Worm (Caenorhabditis elegans) whole organism, L2 larva: Measurements from ENCODE around the gene F11D5.7.

Experiments
- F13H6.1 ChIP-seq: sonication (generic microtip); optimal IDR thresholded peaks from 2 replicates; lab custom pipeline; 2016; ENCODE audit warnings: missing genetic modification characterization, missing compliant biosample characterization
- R02D3.7 ChIP-seq: fragments of 150-350 bp; optimal IDR thresholded peaks from 2 replicates; lab custom pipeline; 2014; ENCODE audit warnings: missing biosample characterization, missing genetic modification characterization
- alr-1 ChIP-seq: fragments of 150-350 bp; optimal IDR thresholded peaks from 2 replicates; lab custom pipeline; 2014; ENCODE audit warnings: missing biosample characterization, missing genetic modification characterization
- aly-2 ChIP-seq: fragments of 150-350 bp; optimal IDR thresholded peaks from 2 replicates; lab custom pipeline; 2014; ENCODE audit warnings: missing biosample characterization, missing genetic modification characterization
- ama-1 ChIP-seq: fragments of 150-350 bp; optimal IDR thresholded peaks from 2 replicates; lab custom pipeline; 2018; ENCODE audit warnings: inconsistent platforms
- blmp-1 ChIP-seq: sonication (generic microtip); optimal IDR thresholded peaks from 2 replicates; lab custom pipeline; 2017; ENCODE audit warnings: missing genetic modification characterization, mild to moderate bottlenecking, missing compliant biosample characterization, antibody characterized with exemption, moderate library complexity; ENCODE audit not compliant: insufficient read depth
- ceh-16 ChIP-seq: fragments of 150-350 bp; optimal IDR thresholded peaks from 2 replicates; lab custom pipeline; 2014; ENCODE audit warnings: missing biosample characterization, missing genetic modification characterization
- crh-2 ChIP-seq: sonication (generic microtip); optimal IDR thresholded peaks from 2 replicates; lab custom pipeline; 2017; ENCODE audit warnings: missing biosample characterization, missing genetic modification characterization
- dmd-4 ChIP-seq: sonication (generic microtip); optimal IDR thresholded peaks from 2 replicates; lab custom pipeline; 2017; ENCODE audit warnings: missing biosample characterization, missing genetic modification characterization
- egl-27 ChIP-seq: sonication (generic microtip); optimal IDR thresholded peaks from 3 replicates; lab custom pipeline; 2017; ENCODE audit warnings: missing biosample characterization, missing genetic modification reagents, missing genetic modification characterization
- elt-1 ChIP-seq: fragments of 150-350 bp; optimal IDR thresholded peaks from 2 replicates; lab custom pipeline; 2014; ENCODE audit warnings: missing biosample characterization, missing genetic modification characterization
- fos-1 ChIP-seq: fragments of 150-350 bp; optimal IDR thresholded peaks from 2 replicates; lab custom pipeline; 2014; ENCODE audit warnings: missing biosample characterization, missing genetic modification characterization
- gmeb-1 ChIP-seq: fragments of 150-350 bp; optimal IDR thresholded peaks from 2 replicates; lab custom pipeline; 2014; ENCODE audit warnings: missing biosample characterization, missing genetic modification characterization
- lin-13 ChIP-seq: fragments of 150-350 bp; optimal IDR thresholded peaks from 2 replicates; lab custom pipeline; 2014; ENCODE audit warnings: missing biosample characterization, missing genetic modification reagents, missing genetic modification characterization
- lin-39 ChIP-seq: fragments of 150-350 bp; optimal IDR thresholded peaks from 2 replicates; lab custom pipeline; 2014; ENCODE audit warnings: missing biosample characterization, missing genetic modification reagents, missing genetic modification characterization
- lsy-2 ChIP-seq, 2 experiments: fragments of 150-350 bp in 1 of 2; sonication (generic microtip) in 1 of 2; optimal IDR thresholded peaks; 2 replicates each; lab custom pipeline; 2014 to 2017; ENCODE audit warnings: missing biosample characterization in 2 of 2, missing genetic modification characterization in 2 of 2
- mab-5 ChIP-seq: fragments of 150-350 bp; optimal IDR thresholded peaks from 2 replicates; lab custom pipeline; 2014; ENCODE audit warnings: missing biosample characterization, missing genetic modification characterization
- mbf-1 ChIP-seq: sonication (generic microtip); optimal IDR thresholded peaks from 2 replicates; lab custom pipeline; 2017; ENCODE audit warnings: missing biosample characterization, missing genetic modification characterization
- mdl-1 ChIP-seq, 2 experiments: fragments of 150-350 bp in 1 of 2; sonication (generic microtip) in 1 of 2; optimal IDR thresholded peaks; 2 replicates each; lab custom pipeline; 2017; ENCODE audit warnings: missing biosample characterization in 2 of 2, missing genetic modification characterization in 2 of 2
- nhr-10 ChIP-seq: sonication (generic microtip); optimal IDR thresholded peaks from 2 replicates; lab custom pipeline; 2017; ENCODE audit warnings: missing biosample characterization, missing genetic modification characterization
- nhr-11 ChIP-seq: fragments of 150-350 bp; optimal IDR thresholded peaks from 2 replicates; lab custom pipeline; 2014; ENCODE audit warnings: missing biosample characterization, missing genetic modification characterization
- nhr-12 ChIP-seq: fragments of 150-350 bp; optimal IDR thresholded peaks from 2 replicates; lab custom pipeline; 2014; ENCODE audit warnings: missing biosample characterization, missing genetic modification characterization
- nhr-23 ChIP-seq: fragments of 150-350 bp; optimal IDR thresholded peaks from 2 replicates; lab custom pipeline; 2014; ENCODE audit warnings: missing biosample characterization, missing genetic modification reagents, missing genetic modification characterization
- nhr-237 ChIP-seq: fragments of 150-350 bp; optimal IDR thresholded peaks from 2 replicates; lab custom pipeline; 2014; ENCODE audit warnings: missing biosample characterization, missing genetic modification characterization
- nhr-25 ChIP-seq: fragments of 150-350 bp; sonication (generic microtip); optimal IDR thresholded peaks from 3 replicates; lab custom pipeline; 2014; ENCODE audit warnings: missing biosample characterization, missing genetic modification characterization
- sem-4 ChIP-seq: fragments of 150-350 bp; optimal IDR thresholded peaks from 2 replicates; lab custom pipeline; 2014; ENCODE audit warnings: missing biosample characterization, missing genetic modification reagents, missing genetic modification characterization
- skn-1 ChIP-seq: sonication (generic microtip); optimal IDR thresholded peaks from 2 replicates; lab custom pipeline; 2017; ENCODE audit warnings: missing biosample characterization, missing genetic modification characterization
- sma-3 ChIP-seq: sonication (generic microtip); optimal IDR thresholded peaks from 2 replicates; lab custom pipeline; 2016; ENCODE audit warnings: missing genetic modification reagents, missing genetic modification characterization, missing compliant biosample characterization
- sma-9 ChIP-seq, 2 experiments: fragments of 150-350 bp in 1 of 2; sonication (generic microtip) in 1 of 2; optimal IDR thresholded peaks; 2 replicates each; lab custom pipeline; 2014 to 2016; ENCODE audit warnings: missing genetic modification characterization in 2 of 2, mild to moderate bottlenecking in 1 of 2, missing biosample characterization in 1 of 2, missing compliant biosample characterization in 1 of 2, missing genetic modification reagents in 1 of 2, moderate library complexity in 1 of 2
- snpc-4 ChIP-seq: fragments of 150-350 bp; optimal IDR thresholded peaks from 2 replicates; lab custom pipeline; 2014; ENCODE audit warnings: missing biosample characterization, missing genetic modification characterization
- unc-39 ChIP-seq: fragments of 150-350 bp; optimal IDR thresholded peaks from 2 replicates; lab custom pipeline; 2014; ENCODE audit warnings: missing biosample characterization, missing genetic modification characterization
- zag-1 ChIP-seq: fragments of 150-350 bp; optimal IDR thresholded peaks from 2 replicates; lab custom pipeline; 2014; ENCODE audit warnings: missing biosample characterization, missing genetic modification characterization
- ztf-1 ChIP-seq: fragments of 200-800 bp; sonication (Bioruptor generic); conservative IDR thresholded peaks from 2 replicates; pipeline ENCODE4 v1.3.6; 2022; ENCODE audit warnings: missing genetic modification characterization, missing compliant biosample characterization
- ztf-11 ChIP-seq: sonication (generic microtip); optimal IDR thresholded peaks from 2 replicates; lab custom pipeline; 2017; ENCODE audit warnings: missing biosample characterization, missing genetic modification characterization
- ztf-4 ChIP-seq: fragments of 150-350 bp; optimal IDR thresholded peaks from 2 replicates; lab custom pipeline; 2014; ENCODE audit warnings: missing biosample characterization, missing genetic modification characterization

The F11D5.7 gene

ce11 chrX:3290147-3290546 is 14.0 kb upstream of the F11D5.7 start:
- TF ChIP-seq egl-27 (tag; lab: Kevin White, UChicago) (no peak), sma-9 (GFP tag; optimal IDR thresholded peaks at IDR 0.05; lab: Kevin White, UChicago) (peak; percentile 85), sma-9 (tag; optimal IDR thresholded peaks at IDR 0.05; lab: Kevin White, UChicago) (no peak), snpc-4 (tag; lab: Kevin White, UChicago) (no peak), F13H6.1 (tag; lab: Kevin White, UChicago) (peak; percentile 36), gmeb-1 (tag; lab: Kevin White, UChicago) (peak; percentile 50), fos-1 (peak; percentile 83), crh-2 (tag; lab: Kevin White, UChicago) (peak; percentile 46), sma-3 (GFP tag; lab: Kevin White, UChicago) (peak; percentile 18)
- TF ChIP-seq, all 48 proteins: peak for 6

ce11 chrX:3291948-3292347 is 12.2 kb upstream of the F11D5.7 start:
- TF ChIP-seq dmd-4, result no peak
- no peak for TF ChIP-seq sem-4
- TF ChIP-seq egl-27 (tag; lab: Kevin White, UChicago), result no peak
- no peak for TF ChIP-seq skn-1 (tag; lab: Kevin White, UChicago)
- no peak for TF ChIP-seq mdl-1 (tag; optimal IDR thresholded peaks at IDR 0.05; lab: Kevin White, UChicago)
- no peak for TF ChIP-seq mbf-1 (tag; lab: Kevin White, UChicago)
- no peak for TF ChIP-seq aly-2
- TF ChIP-seq unc-39 (tag; lab: Kevin White, UChicago), result no peak
- TF ChIP-seq nhr-237, result no peak
- no peak for TF ChIP-seq alr-1 (tag; lab: Kevin White, UChicago)
- TF ChIP-seq lin-13 (GFP tag; lab: Kevin White, UChicago), result no peak
- TF ChIP-seq nhr-23 (tag; lab: Kevin White, UChicago), result no peak
- TF ChIP-seq gmeb-1 (tag; lab: Kevin White, UChicago), result no peak
- no peak for TF ChIP-seq elt-1 (tag; lab: Kevin White, UChicago)
- no peak for TF ChIP-seq ztf-1 (GFP tag; lab: Robert Waterston, UW)
- no peak for TF ChIP-seq blmp-1 (tag; lab: Kevin White, UChicago)
- no peak for TF ChIP-seq nhr-11 (tag; lab: Kevin White, UChicago)
- no peak for TF ChIP-seq zag-1 (tag; lab: Kevin White, UChicago)
- no peak for TF ChIP-seq ama-1

ce11 chrX:3296182-3296581 is 8.0 kb upstream of the F11D5.7 start, which contains the start of gene K09C4.2:
Gene K09C4.2, plus strand, starts transcription at chrX:3296482.
- TF ChIP-seq lin-39 (tag; lab: Kevin White, UChicago) (no peak), lsy-2 (tag; optimal IDR thresholded peaks at IDR 0.05; lab: Kevin White, UChicago) (no peak), crh-2 (tag; lab: Kevin White, UChicago) (no peak), snpc-4 (tag; lab: Kevin White, UChicago) (no peak), mab-5 (tag; lab: Kevin White, UChicago) (no peak), ztf-11 (tag; lab: Kevin White, UChicago) (no peak), ztf-1 (GFP tag; lab: Robert Waterston, UW) (no peak), gmeb-1 (tag; lab: Kevin White, UChicago) (no peak), nhr-25 (tag; lab: Kevin White, UChicago) (no peak), ztf-4 (tag; lab: Kevin White, UChicago) (no peak), sma-3 (GFP tag; lab: Kevin White, UChicago) (no peak), mdl-1 (tag; optimal IDR thresholded peaks at IDR 0.05; lab: Kevin White, UChicago) (no peak), sma-9 (GFP tag; optimal IDR thresholded peaks at IDR 0.05; lab: Kevin White, UChicago) (no peak), sma-9 (tag; optimal IDR thresholded peaks at IDR 0.05; lab: Kevin White, UChicago) (no peak), nhr-10 (tag; lab: Kevin White, UChicago) (no peak), nhr-12 (tag; lab: Kevin White, UChicago) (no peak), F13H6.1 (tag; lab: Kevin White, UChicago) (no peak), aly-2 (no peak), ceh-16 (no peak), R02D3.7 (tag; lab: Kevin White, UChicago) (no peak)

ce11 chrX:3297812-3298211 is 6.4 kb upstream of the F11D5.7 start:
- TF ChIP-seq fos-1 (peak; percentile 88), gmeb-1 (tag; lab: Kevin White, UChicago) (peak; percentile 26), sma-9 (GFP tag; optimal IDR thresholded peaks at IDR 0.05; lab: Kevin White, UChicago) (peak; percentile 90), sma-9 (tag; optimal IDR thresholded peaks at IDR 0.05; lab: Kevin White, UChicago) (no peak), nhr-23 (tag; lab: Kevin White, UChicago) (no peak)
